Worm (Caenorhabditis elegans) whole organism, L1 larva: ENCODE measurements around the gene znf-622.

Source experiments
- C34B4.2 ChIP-seq: sonication (generic microtip); optimal IDR thresholded peaks from 2 replicates; lab custom pipeline; 2017; ENCODE audit warnings: mild to moderate bottlenecking, missing genetic modification characterization, missing compliant biosample characterization
- F16B12.6 ChIP-seq: fragments of 150-350 bp; optimal IDR thresholded peaks from 2 replicates; lab custom pipeline; 2014; ENCODE audit warnings: missing biosample characterization, missing genetic modification characterization
- Y116A8C.19 ChIP-seq: sonication (generic microtip); optimal IDR thresholded peaks from 2 replicates; lab custom pipeline; 2016; ENCODE audit warnings: missing compliant biosample characterization, missing genetic modification characterization, borderline replicate concordance
- aha-1 ChIP-seq: fragments of 150-350 bp; optimal IDR thresholded peaks from 2 replicates; lab custom pipeline; 2014; ENCODE audit warnings: missing biosample characterization, missing genetic modification characterization
- alr-1 ChIP-seq: fragments of 200-800 bp; sonication (Bioruptor generic); optimal IDR thresholded peaks from 2 replicates; lab custom pipeline; 2018; ENCODE audit warnings: borderline replicate concordance, mild to moderate bottlenecking, missing genetic modification characterization, missing compliant biosample characterization
- ama-1 ChIP-seq: fragments of 150-350 bp; optimal IDR thresholded peaks from 2 replicates; lab custom pipeline; 2014
- ceh-63 ChIP-seq: fragments of 200-800 bp; sonication (Bioruptor generic); optimal IDR thresholded peaks from 2 replicates; lab custom pipeline; 2018; ENCODE audit warnings: mild to moderate bottlenecking, missing genetic modification characterization, missing compliant biosample characterization
- ceh-8 ChIP-seq: fragments of 200-800 bp; sonication (Bioruptor generic); optimal IDR thresholded peaks from 2 replicates; lab custom pipeline; 2018; ENCODE audit warnings: mild to moderate bottlenecking, missing genetic modification characterization, moderate library complexity, missing compliant biosample characterization
- ceh-88 ChIP-seq: fragments of 200-800 bp; sonication (Bioruptor generic); IDR thresholded peaks from 2 replicates; pipeline ENCODE4 v1.3.6; 2022; ENCODE audit warnings: missing genetic modification characterization, missing compliant biosample characterization
- dsc-1 ChIP-seq: sonication (generic microtip); optimal IDR thresholded peaks from 2 replicates; lab custom pipeline; 2016; ENCODE audit warnings: mild to moderate bottlenecking, missing genetic modification characterization, missing compliant biosample characterization
- efl-3 ChIP-seq: fragments of 200-800 bp; sonication (Bioruptor generic); optimal IDR thresholded peaks from 2 replicates; lab custom pipeline; 2018; ENCODE audit warnings: mild to moderate bottlenecking, missing genetic modification characterization, missing compliant biosample characterization
- egl-27 ChIP-seq, 2 experiments: fragments of 150-350 bp in 1 of 2; sonication (generic microtip); optimal IDR thresholded peaks; 3 replicates each; lab custom pipeline; 2017 to 2018; ENCODE audit warnings: missing biosample characterization in 2 of 2, missing genetic modification characterization in 2 of 2, missing genetic modification reagents in 2 of 2
- elt-2 ChIP-seq: sonication (generic microtip); optimal IDR thresholded peaks from 2 replicates; lab custom pipeline; 2016; ENCODE audit warnings: missing genetic modification characterization, mild to moderate bottlenecking, inconsistent platforms, missing compliant biosample characterization, missing genetic modification reagents
- fkh-10 ChIP-seq: sonication (generic microtip); optimal IDR thresholded peaks from 2 replicates; lab custom pipeline; 2017; ENCODE audit warnings: missing biosample characterization, missing genetic modification reagents, missing genetic modification characterization
- fkh-4 ChIP-seq: sonication (generic microtip); optimal IDR thresholded peaks from 2 replicates; lab custom pipeline; 2016; ENCODE audit warnings: missing compliant biosample characterization, missing genetic modification characterization, borderline replicate concordance
- fos-1 ChIP-seq: fragments of 150-350 bp; optimal IDR thresholded peaks from 2 replicates; lab custom pipeline; 2014; ENCODE audit warnings: missing biosample characterization, missing genetic modification characterization
- grh-1 ChIP-seq: fragments of 200-800 bp; sonication (Bioruptor generic); IDR thresholded peaks from 2 replicates; pipeline ENCODE4 v1.3.6; 2022; ENCODE audit warnings: missing genetic modification reagents, missing genetic modification characterization, missing compliant biosample characterization
- hlh-4 ChIP-seq: sonication (generic microtip); optimal IDR thresholded peaks from 2 replicates; lab custom pipeline; 2016; ENCODE audit warnings: mild to moderate bottlenecking, missing genetic modification characterization, missing compliant biosample characterization
- hpl-2 ChIP-seq: fragments of 150-350 bp; optimal IDR thresholded peaks from 2 replicates; lab custom pipeline; 2014; ENCODE audit warnings: missing biosample characterization, missing genetic modification reagents, missing genetic modification characterization
- jun-1 ChIP-seq: fragments of 150-350 bp; optimal IDR thresholded peaks from 2 replicates; lab custom pipeline; 2014; ENCODE audit warnings: missing biosample characterization, missing genetic modification reagents, missing genetic modification characterization
- lin-13 ChIP-seq: fragments of 150-350 bp; optimal IDR thresholded peaks from 2 replicates; lab custom pipeline; 2014; ENCODE audit warnings: missing biosample characterization, missing genetic modification reagents, missing genetic modification characterization
- lir-3 ChIP-seq: sonication (generic microtip); optimal IDR thresholded peaks from 2 replicates; lab custom pipeline; 2016; ENCODE audit warnings: mild to moderate bottlenecking, missing genetic modification characterization, moderate library complexity, missing compliant biosample characterization; ENCODE audit not compliant: poor library complexity
- lsy-2 ChIP-seq, 2 experiments: fragments of 150-350 bp; optimal IDR thresholded peaks; 2 replicates each; lab custom pipeline; 2014; ENCODE audit warnings: missing biosample characterization in 2 of 2, missing genetic modification characterization in 2 of 2
- mab-9 ChIP-seq: fragments of 200-800 bp; sonication (Bioruptor generic); IDR thresholded peaks from 2 replicates; pipeline ENCODE4 v1.3.6; 2022; ENCODE audit warnings: missing genetic modification reagents, missing genetic modification characterization, missing compliant biosample characterization
- mdl-1 ChIP-seq, 2 experiments: fragments of 150-350 bp; optimal IDR thresholded peaks; 2 replicates each; lab custom pipeline; 2014 to 2017; ENCODE audit warnings: missing biosample characterization in 2 of 2, missing genetic modification characterization in 2 of 2, inconsistent platforms in 1 of 2
- mef-2 ChIP-seq: fragments of 150-350 bp; optimal IDR thresholded peaks from 2 replicates; lab custom pipeline; 2014; ENCODE audit warnings: missing biosample characterization, missing genetic modification characterization
- nhr-11 ChIP-seq: fragments of 150-350 bp; optimal IDR thresholded peaks from 2 replicates; lab custom pipeline; 2014; ENCODE audit warnings: missing biosample characterization, missing genetic modification characterization
- nhr-19 ChIP-seq: fragments of 200-800 bp; sonication (Bioruptor generic); conservative IDR thresholded peaks from 2 replicates; pipeline ENCODE4 v1.3.6; 2022; ENCODE audit warnings: missing genetic modification characterization, missing compliant biosample characterization
- nhr-237 ChIP-seq: fragments of 150-350 bp; optimal IDR thresholded peaks from 2 replicates; lab custom pipeline; 2014; ENCODE audit warnings: missing biosample characterization, missing genetic modification characterization
- nhr-28 ChIP-seq: fragments of 150-350 bp; optimal IDR thresholded peaks from 2 replicates; lab custom pipeline; 2014; ENCODE audit warnings: missing biosample characterization, missing genetic modification characterization
- nhr-76 ChIP-seq: sonication (generic microtip); optimal IDR thresholded peaks from 2 replicates; lab custom pipeline; 2017; ENCODE audit warnings: missing biosample characterization, missing genetic modification characterization
- nhr-77 ChIP-seq: fragments of 150-350 bp; optimal IDR thresholded peaks from 2 replicates; lab custom pipeline; 2014; ENCODE audit warnings: missing biosample characterization, missing genetic modification characterization
- nhr-85 ChIP-seq: sonication (generic microtip); peaks from one replicate; lab custom pipeline; 2016; ENCODE audit warnings: missing genetic modification characterization, inconsistent platforms, missing compliant biosample characterization
- nhr-90 ChIP-seq: sonication (generic microtip); optimal IDR thresholded peaks from 2 replicates; lab custom pipeline; 2016; ENCODE audit warnings: mild to moderate bottlenecking, missing genetic modification characterization, missing compliant biosample characterization; ENCODE audit not compliant: poor library complexity
- pag-3 ChIP-seq: sonication (generic microtip); optimal IDR thresholded peaks from 2 replicates; lab custom pipeline; 2017; ENCODE audit warnings: missing genetic modification characterization, mild to moderate bottlenecking, missing compliant biosample characterization, antibody characterized with exemption, borderline replicate concordance; ENCODE audit not compliant: insufficient read depth
- pax-3 ChIP-seq: fragments of 200-800 bp; sonication (Bioruptor generic); optimal IDR thresholded peaks from 2 replicates; lab custom pipeline; 2018; ENCODE audit warnings: mild to moderate bottlenecking, missing genetic modification characterization, moderate library complexity, missing compliant biosample characterization
- pqm-1 ChIP-seq: sonication (generic microtip); optimal IDR thresholded peaks from 3 replicates; lab custom pipeline; 2017; ENCODE audit warnings: missing biosample characterization, missing genetic modification characterization
- rnt-1 ChIP-seq: sonication (generic microtip); optimal IDR thresholded peaks from 2 replicates; lab custom pipeline; 2016; ENCODE audit warnings: mild to moderate bottlenecking, missing genetic modification characterization, moderate library complexity, missing compliant biosample characterization
- snpc-4 ChIP-seq: fragments of 150-350 bp; optimal IDR thresholded peaks from 2 replicates; lab custom pipeline; 2014; ENCODE audit warnings: missing biosample characterization, missing genetic modification characterization
- snu-23 ChIP-seq: sonication (generic microtip); optimal IDR thresholded peaks from 2 replicates; lab custom pipeline; 2016; ENCODE audit warnings: missing genetic modification characterization, missing compliant biosample characterization
- sox-4 ChIP-seq: sonication (generic microtip); optimal IDR thresholded peaks from 2 replicates; lab custom pipeline; 2016; ENCODE audit warnings: missing genetic modification characterization, missing compliant biosample characterization
- swsn-7 ChIP-seq: sonication (generic microtip); optimal IDR thresholded peaks from 2 replicates; lab custom pipeline; 2016; ENCODE audit warnings: missing genetic modification characterization, missing compliant biosample characterization
- unc-130 ChIP-seq: fragments of 150-350 bp; optimal IDR thresholded peaks from 2 replicates; lab custom pipeline; 2017; ENCODE audit warnings: missing biosample characterization, missing genetic modification characterization, inconsistent platforms
- unc-30 ChIP-seq: sonication (generic microtip); optimal IDR thresholded peaks from 2 replicates; lab custom pipeline; 2017; ENCODE audit warnings: missing biosample characterization, missing genetic modification characterization
- unc-62 ChIP-seq: fragments of 150-350 bp; optimal IDR thresholded peaks from 2 replicates; lab custom pipeline; 2014; ENCODE audit warnings: missing biosample characterization, missing genetic modification reagents, missing genetic modification characterization
- vab-15 ChIP-seq: sonication (generic microtip); optimal IDR thresholded peaks from 2 replicates; lab custom pipeline; 2017; ENCODE audit warnings: missing genotype, mild to moderate bottlenecking, missing genetic modification characterization, missing compliant biosample characterization
- xbp-1 ChIP-seq: sonication (generic microtip); optimal IDR thresholded peaks from 2 replicates; lab custom pipeline; 2016; ENCODE audit warnings: missing genetic modification characterization, missing compliant biosample characterization
- zag-1 ChIP-seq: fragments of 150-350 bp; optimal IDR thresholded peaks from 2 replicates; lab custom pipeline; 2014; ENCODE audit warnings: missing biosample characterization, missing genetic modification characterization

Gene znf-622

DNA sequence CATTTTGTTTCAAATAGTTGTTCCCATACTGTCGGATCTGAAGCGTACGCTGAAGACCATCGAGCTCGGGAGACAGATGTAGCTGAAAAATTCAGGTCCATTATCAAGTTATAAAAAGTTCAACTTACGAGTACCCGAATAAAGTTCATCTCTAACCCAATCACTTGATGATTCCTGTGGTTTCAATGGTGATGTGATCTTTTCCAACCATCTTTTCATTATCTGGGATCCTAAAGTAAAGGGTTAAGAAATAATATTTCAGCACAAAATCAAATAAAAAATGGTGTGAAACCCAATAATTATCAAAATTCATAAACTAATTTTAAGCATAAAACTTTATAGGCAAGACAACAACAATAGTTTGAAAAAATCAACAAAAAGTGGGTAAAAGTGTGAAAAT lies 45.8 kb downstream of the znf-622 start, which contains the start of gene C05D11.8:
C05D11.8 (minus strand) TSS at position 101 of the 400 bp plus-strand sequence.
- TF ChIP-seq ceh-63 (GFP tag; lab: Kevin White, UChicago) (no peak), nhr-11 (tag; lab: Kevin White, UChicago) (no peak), alr-1 (tag; lab: Kevin White, UChicago) (no peak), rnt-1 (tag; lab: Kevin White, UChicago) (no peak), ceh-8 (GFP tag; lab: Kevin White, UChicago) (no peak), nhr-85 (tag; lab: Kevin White, UChicago) (no peak), unc-130 (tag; lab: Kevin White, UChicago) (no peak)

DNA sequence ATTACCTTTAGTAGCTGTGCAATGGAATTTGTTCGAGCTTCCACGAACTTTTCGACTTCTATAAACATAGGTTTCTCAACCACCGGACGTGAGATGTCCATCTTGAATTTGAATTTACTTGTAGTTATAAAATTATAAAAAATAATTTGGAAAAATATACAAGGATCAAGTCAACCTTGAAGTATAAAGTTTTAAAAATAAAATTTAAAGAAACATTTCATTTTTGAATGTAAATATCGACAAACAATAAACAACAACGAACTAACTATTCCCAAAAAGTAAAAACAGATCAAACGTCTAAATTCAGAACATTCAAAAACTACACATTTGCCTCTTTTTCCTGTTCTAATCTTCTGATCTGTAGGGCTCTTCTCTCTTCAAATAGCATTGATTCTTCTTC lies 49.4 kb downstream of the znf-622 start, which contains the start of gene popl-1:
popl-1 (minus strand) TSS at position 101 of the 400 bp plus-strand sequence.
- TF ChIP-seq aha-1, result no peak
- no peak for TF ChIP-seq nhr-28 (tag; lab: Kevin White, UChicago)
- TF ChIP-seq ceh-8 (GFP tag; lab: Kevin White, UChicago), result no peak
- TF ChIP-seq ama-1 (lab: Kevin White, UChicago), result no peak
- TF ChIP-seq egl-27 (tag; optimal IDR thresholded peaks at IDR 0.05; lab: Kevin White, UChicago), result no peak

DNA sequence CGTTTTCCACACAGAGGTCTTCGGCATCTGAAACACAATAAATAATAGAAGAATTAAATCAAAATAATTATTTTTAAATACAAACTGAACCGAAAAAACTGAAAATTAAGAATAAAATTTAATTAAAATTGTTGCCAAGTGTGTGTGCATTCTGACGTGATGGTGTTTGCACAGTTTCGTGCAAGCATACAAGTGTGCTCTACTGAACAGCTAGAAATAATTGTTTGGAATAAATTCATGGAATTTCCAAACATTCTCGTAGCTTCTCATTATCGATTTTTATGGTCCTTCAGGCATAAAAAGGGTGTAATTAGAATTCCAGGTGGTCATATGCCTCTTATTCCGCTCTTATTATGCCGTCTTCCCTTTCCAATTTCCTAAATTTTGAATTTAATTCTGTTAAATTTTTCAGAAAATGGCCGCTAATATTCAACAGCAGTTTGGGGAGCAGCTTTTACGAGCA lies 50.4 kb downstream of the znf-622 start, which contains the start of the genes mrps-17 and txdc-9:
mrps-17 (minus strand) TSS at position 33 of the 463 bp plus-strand sequence.
txdc-9 (plus strand) TSS at position 413 of the 463 bp plus-strand sequence.
- TF ChIP-seq efl-3 (GFP tag; lab: Kevin White, UChicago) (no peak), C34B4.2 (tag; lab: Kevin White, UChicago) (no peak), nhr-19 (GFP tag; lab: Robert Waterston, UW) (peak; percentile 75), ceh-8 (GFP tag; lab: Kevin White, UChicago) (peak; percentile 57), unc-30 (tag; lab: Kevin White, UChicago) (no peak), nhr-237 (tag; lab: Kevin White, UChicago) (peak; percentile 20), grh-1 (GFP tag; lab: Robert Waterston, UW) (no peak), lir-3 (peak; percentile 61), sox-4 (tag; lab: Kevin White, UChicago) (no peak), jun-1 (no peak), nhr-76 (tag; lab: Kevin White, UChicago) (no peak), nhr-90 (peak; percentile 61), zag-1 (tag; lab: Kevin White, UChicago) (no peak), pax-3 (tag; lab: Kevin White, UChicago) (no peak), mdl-1 (tag; optimal IDR thresholded peaks at IDR 0.05; lab: Kevin White, UChicago) (no peak), mef-2 (tag; lab: Kevin White, UChicago) (no peak), snpc-4 (tag; lab: Kevin White, UChicago) (no peak), lin-13 (peak; percentile 59), rnt-1 (tag; lab: Kevin White, UChicago) (peak; percentile 78), lsy-2 (tag; optimal IDR thresholded peaks at IDR 0.05; lab: Kevin White, UChicago) (peak; percentile 87 to 93), Y116A8C.19 (tag; lab: Kevin White, UChicago) (no peak), snu-23 (GFP tag; lab: Kevin White, UChicago) (peak; percentile 82), vab-15 (tag; lab: Kevin White, UChicago) (peak; percentile 86), mab-9 (GFP tag; lab: Robert Waterston, UW) (no peak), hlh-4 (no peak), fos-1 (no peak), hpl-2 (GFP tag; lab: Kevin White, UChicago) (no peak), egl-27 (tag; optimal IDR thresholded peaks at IDR 0.05; lab: Kevin White, UChicago) (no peak), ama-1 (lab: Kevin White, UChicago) (no peak), nhr-77 (tag; lab: Kevin White, UChicago) (peak; percentile 30), pag-3 (no peak), unc-62 (GFP tag; lab: Kevin White, UChicago) (no peak), alr-1 (tag; lab: Kevin White, UChicago) (no peak), dsc-1 (tag; lab: Kevin White, UChicago) (no peak), fkh-10 (GFP tag; lab: Kevin White, UChicago) (peak; percentile 62), fkh-4 (tag; lab: Kevin White, UChicago) (no peak), ceh-88 (GFP tag; lab: Robert Waterston, UW) (no peak; the same call in 1 of the 2 replicates), elt-2 (peak; percentile 2), xbp-1 (tag; lab: Kevin White, UChicago) (peak; percentile 68), swsn-7 (tag; lab: Kevin White, UChicago) (peak; percentile 77), F16B12.6 (peak; percentile 98), pqm-1 (no peak)
